Worm (Caenorhabditis elegans): ENCODE measurements around the gene F01D4.8.

DNA sequence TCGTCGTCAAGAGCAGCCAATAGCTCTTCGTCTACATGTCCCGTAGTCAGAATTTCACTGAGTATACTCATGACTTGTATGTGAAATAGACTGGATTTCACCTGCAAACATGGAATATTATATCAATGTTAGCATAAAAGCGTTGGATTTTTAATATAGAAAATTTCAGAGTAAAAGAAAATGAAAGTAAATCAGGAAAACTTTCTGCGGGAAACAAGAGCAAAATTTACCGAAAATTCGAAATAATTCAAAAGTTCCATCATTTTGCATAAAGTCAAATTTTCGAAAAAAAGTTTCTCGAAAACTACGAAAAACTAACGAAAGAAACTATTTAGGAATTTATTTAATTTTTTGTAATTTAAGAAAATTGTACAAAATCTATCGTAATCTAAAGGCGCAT, 35.1 kb downstream of the F01D4.8 start, which contains the start of gene F13B12.6:
- TF ChIP-seq ama-1 (optimal IDR thresholded peaks at IDR 0.05) (no peak), ama-1 (GFP tag; optimal IDR thresholded peaks at IDR 0.05) (no peak), lin-54 (GFP tag; optimal IDR thresholded peaks at IDR 0.05) (no peak), mel-28 (tag; optimal IDR thresholded peaks at IDR 0.05; ENCODE audit: borderline replicate concordance) (no peak), dpff-1 (tag; optimal IDR thresholded peaks at IDR 0.05) (no peak), hrde-1 (tag; optimal IDR thresholded peaks at IDR 0.05; ENCODE audit: borderline replicate concordance) (no peak), mxl-1 (tag; optimal IDR thresholded peaks at IDR 0.05) (no peak), nfya-2 (GFP tag; IDR thresholded peaks at IDR 0.05) (no peak), T26A5.8 (tag; optimal IDR thresholded peaks at IDR 0.05) (no peak), nhr-90 (tag; optimal IDR thresholded peaks at IDR 0.05) (no peak), snpc-3.4 (tag; optimal IDR thresholded peaks at IDR 0.05) (no peak), B0336.3 (GFP tag; IDR thresholded peaks at IDR 0.05) (no peak), athp-1 (tag; optimal IDR thresholded peaks at IDR 0.05) (no peak), aptf-3 (GFP tag; IDR thresholded peaks at IDR 0.05) (no peak)

All from whole organism, young adult.